Worm (Caenorhabditis elegans): Measurements from ENCODE around the gene B0218.5.

ce11 chrIV:8153163-8153562 is 3.9 kb downstream of the B0218.5 start:
- TF ChIP-seq dao-5 (tag; optimal IDR thresholded peaks at IDR 0.05) (no peak), him-1 (tag; optimal IDR thresholded peaks at IDR 0.05) (no peak), W03F9.2 (tag; optimal IDR thresholded peaks at IDR 0.05) (no peak)

Measured in whole organism, L4/young adult.